Fruit fly (Drosophila melanogaster) whole organism, adult: Measurements from ENCODE around the gene CG34247.

ENCODE experiments used
- CG11617 ChIP-seq: fragments of 200-800 bp; sonication (Bioruptor generic); optimal IDR thresholded peaks from 2 replicates; lab custom pipeline; 2017; ENCODE audit warnings: mild to moderate bottlenecking, missing biosample characterization, missing genetic modification reagents, missing genetic modification characterization
- CG12768 ChIP-seq: fragments of 200-800 bp; sonication (Bioruptor generic); optimal IDR thresholded peaks from 2 replicates; lab custom pipeline; 2017; ENCODE audit warnings: missing biosample characterization, missing genetic modification characterization, mild to moderate bottlenecking, moderate library complexity, missing genetic modification reagents
- CG14711 ChIP-seq: fragments of 200-800 bp; sonication (Bioruptor generic); optimal IDR thresholded peaks from 2 replicates; lab custom pipeline; 2018; ENCODE audit warnings: missing biosample characterization, mild to moderate bottlenecking, missing genetic modification characterization, moderate library complexity
- CG33017 ChIP-seq: fragments of 200-800 bp; sonication (Bioruptor generic); optimal IDR thresholded peaks from 2 replicates; lab custom pipeline; 2018; ENCODE audit warnings: missing biosample characterization, mild to moderate bottlenecking, missing genetic modification characterization, moderate library complexity
- CG7045 ChIP-seq: fragments of 200-800 bp; sonication (Bioruptor generic); optimal IDR thresholded peaks from 2 replicates; lab custom pipeline; 2017; ENCODE audit warnings: missing biosample characterization, mild to moderate bottlenecking, missing genetic modification characterization
- Clk ChIP-seq: fragments of 200-800 bp; sonication (Bioruptor generic); optimal IDR thresholded peaks from 2 replicates; lab custom pipeline; 2017; ENCODE audit warnings: missing biosample characterization, missing genetic modification characterization
- Hr96 ChIP-seq: fragments of 200-800 bp; sonication (Bioruptor generic); optimal IDR thresholded peaks from 2 replicates; lab custom pipeline; 2016; ENCODE audit warnings: missing biosample characterization, missing genetic modification characterization
- bab1 ChIP-seq: fragments of 200-800 bp; sonication (Bioruptor generic); optimal IDR thresholded peaks from 3 replicates; lab custom pipeline; 2019; ENCODE audit warnings: missing biosample characterization, mild to moderate bottlenecking, missing genetic modification characterization, moderate library complexity
- cic ChIP-seq: fragments of 200-800 bp; sonication (Bioruptor generic); optimal IDR thresholded peaks from 2 replicates; lab custom pipeline; 2017; ENCODE audit warnings: missing biosample characterization, mild to moderate bottlenecking, missing genetic modification characterization, moderate library complexity
- kay ChIP-seq: fragments of 200-800 bp; sonication (Bioruptor generic); peaks from one replicate; lab custom pipeline; 2016; ENCODE audit warnings: missing biosample characterization, missing genetic modification characterization, borderline replicate concordance
- pad ChIP-seq: fragments of 200-800 bp; sonication (Bioruptor generic); optimal IDR thresholded peaks from 3 replicates; lab custom pipeline; 2017; ENCODE audit warnings: missing biosample characterization, missing genetic modification characterization, mild to moderate bottlenecking, moderate library complexity, missing genetic modification reagents

DNA sequence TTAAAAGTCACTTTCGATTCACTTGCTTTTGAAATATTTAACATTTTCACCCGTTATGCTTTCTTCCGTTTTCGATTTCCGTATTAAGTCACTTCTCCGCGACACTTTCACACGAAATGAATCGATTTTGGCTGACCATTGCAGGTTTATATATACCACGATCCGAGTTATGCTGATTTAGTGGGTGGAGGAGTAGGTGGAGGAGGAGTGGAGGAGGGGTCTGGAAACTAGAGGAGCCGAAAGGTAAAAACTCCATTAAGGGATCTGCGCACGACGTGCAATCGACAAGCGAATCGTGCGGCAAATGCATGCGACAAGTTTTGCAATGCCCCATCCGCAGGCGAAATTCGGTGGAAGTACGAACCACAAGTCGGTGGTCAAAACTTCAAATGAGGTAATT lies 29.4 kb upstream of the CG34247 start, which contains the start of gene CG13045:
- no peak for TF ChIP-seq cic (GFP tag; lab: Kevin White, UChicago)
- no peak for TF ChIP-seq Clk
- no peak for TF ChIP-seq CG33017 (tag; lab: Kevin White, UChicago)
- no peak for TF ChIP-seq CG14711 (tag; lab: Kevin White, UChicago)
- no peak for TF ChIP-seq pad (GFP tag; lab: Kevin White, UChicago)
- TF ChIP-seq CG12768: no peak
- no peak for TF ChIP-seq kay (GFP tag; lab: Kevin White, UChicago)
- no peak for TF ChIP-seq Hr96 (GFP tag; lab: Kevin White, UChicago)
- TF ChIP-seq CG11617: no peak
- no peak for TF ChIP-seq bab1 (GFP tag; lab: Kevin White, UChicago)
- TF ChIP-seq CG7045 (GFP tag; lab: Kevin White, UChicago): no peak
